Worm (Caenorhabditis elegans) whole organism, mixed stage, embryonic: ENCODE data around the gene C31C9.7.
A peak's percentile ranks its signal among the peaks of the same experiment; 100 is the strongest.

Source experiments
- M03D4.4 ChIP-seq: sonication (generic microtip); optimal IDR thresholded peaks from 2 replicates; lab custom pipeline; 2017; ENCODE audit warnings: mild to moderate bottlenecking, missing genetic modification characterization, missing compliant biosample characterization
- bed-3 ChIP-seq: fragments of 200-800 bp; sonication (Bioruptor generic); optimal IDR thresholded peaks from 3 replicates; lab custom pipeline; 2018; ENCODE audit warnings: mild to moderate bottlenecking, missing genetic modification characterization, moderate library complexity, missing compliant biosample characterization
- blmp-1 ChIP-seq: fragments of 150-350 bp; optimal IDR thresholded peaks from 2 replicates; lab custom pipeline; 2014; ENCODE audit warnings: missing biosample characterization, missing genetic modification characterization
- ceh-39 ChIP-seq: fragments of 150-350 bp; optimal IDR thresholded peaks from 2 replicates; lab custom pipeline; 2014; ENCODE audit warnings: missing biosample characterization, missing genetic modification characterization
- ceh-83 ChIP-seq: fragments of 200-800 bp; sonication (Bioruptor generic); optimal IDR thresholded peaks from 2 replicates; lab custom pipeline; 2018; ENCODE audit warnings: mild to moderate bottlenecking, missing genetic modification characterization, missing compliant biosample characterization
- ces-1 ChIP-seq: fragments of 150-350 bp; optimal IDR thresholded peaks from 2 replicates; lab custom pipeline; 2014; ENCODE audit warnings: missing biosample characterization, missing genetic modification reagents, missing genetic modification characterization
- cnd-1 ChIP-seq: fragments of 200-800 bp; sonication (Bioruptor generic); optimal IDR thresholded peaks from 2 replicates; lab custom pipeline; 2018; ENCODE audit warnings: mild to moderate bottlenecking, missing genetic modification characterization, missing compliant biosample characterization
- drap-1 ChIP-seq: fragments of 200-800 bp; sonication (Bioruptor generic); optimal IDR thresholded peaks from 3 replicates; lab custom pipeline; 2018; ENCODE audit warnings: mild to moderate bottlenecking, missing genetic modification characterization, missing compliant biosample characterization
- elt-1 ChIP-seq: sonication (generic microtip); optimal IDR thresholded peaks from 2 replicates; lab custom pipeline; 2017; ENCODE audit warnings: missing genetic modification characterization, mild to moderate bottlenecking, missing compliant biosample characterization, antibody characterized with exemption, moderate library complexity, borderline replicate concordance; ENCODE audit not compliant: insufficient read depth
- elt-3 ChIP-seq: fragments of 150-350 bp; optimal IDR thresholded peaks from 2 replicates; lab custom pipeline; 2014; ENCODE audit warnings: missing biosample characterization, missing genetic modification characterization
- flh-1 ChIP-seq: fragments of 200-800 bp; sonication (Bioruptor generic); optimal IDR thresholded peaks from 2 replicates; lab custom pipeline; 2018; ENCODE audit warnings: mild to moderate bottlenecking, missing genetic modification characterization, moderate library complexity, missing compliant biosample characterization
- ham-2 ChIP-seq: fragments of 200-800 bp; sonication (Bioruptor generic); optimal IDR thresholded peaks from 2 replicates; lab custom pipeline; 2018; ENCODE audit warnings: mild to moderate bottlenecking, missing genetic modification characterization, missing compliant biosample characterization
- hlh-1 ChIP-seq: fragments of 150-350 bp; optimal IDR thresholded peaks from 2 replicates; lab custom pipeline; 2014; ENCODE audit warnings: missing biosample characterization, missing genetic modification reagents, missing genetic modification characterization
- lin-13 ChIP-seq: fragments of 150-350 bp; optimal IDR thresholded peaks from 2 replicates; lab custom pipeline; 2014; ENCODE audit warnings: missing biosample characterization, missing genetic modification characterization
- lin-32 ChIP-seq: fragments of 200-800 bp; sonication (Bioruptor generic); optimal IDR thresholded peaks from 2 replicates; lab custom pipeline; 2018; ENCODE audit warnings: mild to moderate bottlenecking, missing genetic modification characterization, missing compliant biosample characterization
- lsy-2 ChIP-seq: fragments of 150-350 bp; optimal IDR thresholded peaks from 2 replicates; lab custom pipeline; 2014; ENCODE audit warnings: missing biosample characterization, missing genetic modification characterization
- mep-1 ChIP-seq: fragments of 150-350 bp; optimal IDR thresholded peaks from 2 replicates; lab custom pipeline; 2017; ENCODE audit warnings: missing biosample characterization, missing genetic modification reagents, missing genetic modification characterization, inconsistent platforms
- mls-2 ChIP-seq: sonication (generic microtip); optimal IDR thresholded peaks from 2 replicates; lab custom pipeline; 2016; ENCODE audit warnings: mild to moderate bottlenecking, missing genetic modification characterization, moderate library complexity, missing compliant biosample characterization
- nhr-12 ChIP-seq: fragments of 150-350 bp; optimal IDR thresholded peaks from 2 replicates; lab custom pipeline; 2014; ENCODE audit warnings: missing biosample characterization, missing genetic modification characterization
- nhr-2 ChIP-seq: fragments of 150-350 bp; optimal IDR thresholded peaks from 2 replicates; lab custom pipeline; 2014; ENCODE audit warnings: missing biosample characterization, missing genetic modification characterization
- nhr-237 ChIP-seq: fragments of 150-350 bp; optimal IDR thresholded peaks from 2 replicates; lab custom pipeline; 2014; ENCODE audit warnings: missing biosample characterization, missing genetic modification characterization
- nhr-28 ChIP-seq: fragments of 150-350 bp; optimal IDR thresholded peaks from 2 replicates; lab custom pipeline; 2014; ENCODE audit warnings: missing biosample characterization, missing genetic modification characterization
- nhr-76 ChIP-seq: sonication (generic microtip); optimal IDR thresholded peaks from 2 replicates; lab custom pipeline; 2017; ENCODE audit warnings: missing biosample characterization, missing genetic modification characterization
- pha-4 ChIP-seq: fragments of 150-350 bp; optimal IDR thresholded peaks from 2 replicates; lab custom pipeline; 2018; ENCODE audit warnings: missing biosample characterization, missing genetic modification reagents, missing genetic modification characterization
- snpc-4 ChIP-seq: fragments of 150-350 bp; optimal IDR thresholded peaks from 2 replicates; lab custom pipeline; 2014; ENCODE audit warnings: missing biosample characterization, missing genetic modification characterization
- tbx-8 ChIP-seq: fragments of 200-800 bp; sonication (Bioruptor generic); optimal IDR thresholded peaks from 2 replicates; lab custom pipeline; 2018; ENCODE audit warnings: mild to moderate bottlenecking, missing genetic modification characterization, moderate library complexity, missing compliant biosample characterization
- unc-120 ChIP-seq: sonication (generic microtip); optimal IDR thresholded peaks from 2 replicates; lab custom pipeline; 2017; ENCODE audit warnings: missing genetic modification characterization, missing compliant biosample characterization; ENCODE audit not compliant: poor library complexity, severe bottlenecking
- unc-62 ChIP-seq: fragments of 150-350 bp; optimal IDR thresholded peaks from 2 replicates; lab custom pipeline; 2014; ENCODE audit warnings: missing biosample characterization, missing genetic modification reagents, missing genetic modification characterization
- zip-8 ChIP-seq: fragments of 150-350 bp; optimal IDR thresholded peaks from 2 replicates; lab custom pipeline; 2014; ENCODE audit warnings: missing biosample characterization, missing genetic modification characterization
- ztf-11 ChIP-seq: fragments of 150-350 bp; optimal IDR thresholded peaks from 2 replicates; lab custom pipeline; 2014; ENCODE audit warnings: missing biosample characterization, missing genetic modification characterization

The C31C9.7 gene

DNA sequence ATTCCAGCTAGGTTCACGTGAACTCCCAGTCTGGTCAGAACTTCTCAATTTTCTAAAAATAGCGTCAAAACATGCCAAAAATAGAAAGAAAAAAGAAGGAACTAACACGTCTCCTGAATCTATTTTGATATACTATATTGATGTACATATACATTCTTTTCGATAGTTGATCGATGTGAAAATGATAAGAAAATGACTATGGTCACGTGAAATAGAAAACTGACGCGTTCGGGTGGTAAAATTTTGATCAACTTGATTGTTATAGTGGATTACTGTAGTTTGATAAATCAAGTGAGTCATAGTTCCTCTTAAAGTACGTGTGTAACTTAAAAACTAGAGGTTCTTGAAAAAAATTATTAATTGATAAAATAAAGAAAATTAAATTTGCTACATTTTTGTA is 4.5 kb upstream of the C31C9.7 start:
- TF ChIP-seq ceh-83 (GFP tag; lab: Kevin White, UChicago) = no peak
- TF ChIP-seq tbx-8 (GFP tag; lab: Kevin White, UChicago) = no peak
- no peak for TF ChIP-seq bed-3 (GFP tag; lab: Kevin White, UChicago)
- TF ChIP-seq ham-2 (GFP tag; lab: Kevin White, UChicago) = no peak
- TF ChIP-seq nhr-76 (tag; lab: Kevin White, UChicago) = no peak
- no peak for TF ChIP-seq cnd-1 (tag; lab: Kevin White, UChicago)
- no peak for TF ChIP-seq nhr-237 (tag; lab: Kevin White, UChicago)
- no peak for TF ChIP-seq unc-120
- TF ChIP-seq mep-1 (tag; lab: Kevin White, UChicago) = no peak
- TF ChIP-seq ztf-11 (tag; lab: Kevin White, UChicago) = no peak
- TF ChIP-seq, all 35 proteins: peak for 0

DNA sequence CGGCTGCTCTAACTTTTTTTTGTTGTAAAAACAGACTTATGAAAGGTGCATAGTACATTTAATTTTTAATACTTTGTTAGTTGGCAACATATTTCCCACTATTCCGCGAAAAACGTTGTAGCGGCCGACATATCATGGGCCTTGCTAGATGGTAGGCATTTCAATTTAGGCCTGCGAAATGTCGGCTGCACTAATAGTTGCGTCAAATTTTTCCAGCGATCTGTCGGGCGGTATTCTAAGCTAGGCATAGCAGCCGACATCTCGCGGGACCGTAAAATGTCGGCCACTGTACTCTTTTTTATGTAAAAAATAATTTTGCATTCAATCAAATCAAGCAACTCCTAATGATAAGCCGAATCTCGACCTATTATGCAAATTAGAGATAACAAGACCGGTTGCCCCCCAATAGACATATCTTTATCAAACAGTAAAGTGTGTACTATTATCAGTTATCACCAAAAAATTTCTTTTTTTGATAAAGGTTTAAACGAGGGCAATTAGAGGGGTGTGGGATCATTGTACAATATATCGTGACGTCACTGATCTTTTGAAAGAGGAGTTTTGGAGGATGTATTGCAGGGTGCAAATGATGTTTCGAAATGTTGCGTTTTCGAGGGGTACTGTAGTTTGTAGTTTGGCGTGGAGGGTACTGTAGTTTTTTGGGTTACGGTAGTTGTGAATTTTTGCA is 3.8 kb upstream of the C31C9.7 start:
- TF ChIP-seq unc-62 (GFP tag; lab: Kevin White, UChicago) = no peak
- TF ChIP-seq lin-13 (tag; lab: Kevin White, UChicago) = no peak
- no peak for TF ChIP-seq flh-1
- no peak for TF ChIP-seq snpc-4 (tag; lab: Kevin White, UChicago)
- no peak for TF ChIP-seq ceh-83 (GFP tag; lab: Kevin White, UChicago)
- TF ChIP-seq ces-1 (GFP tag; lab: Kevin White, UChicago) = no peak
- peak; percentile 47 for TF ChIP-seq elt-3 (tag; lab: Kevin White, UChicago)
- TF ChIP-seq, all 35 proteins: peak for 1

ce11 chrII:13670707-13671295 is 1.9 kb downstream of the C31C9.7 start:
- TF ChIP-seq hlh-1 = no peak
- TF ChIP-seq ham-2 (GFP tag; lab: Kevin White, UChicago) = no peak
- TF ChIP-seq M03D4.4 = no peak
- no peak for TF ChIP-seq ces-1 (GFP tag; lab: Kevin White, UChicago)
- TF ChIP-seq nhr-76 (tag; lab: Kevin White, UChicago) = no peak
- no peak for TF ChIP-seq ceh-39 (tag; lab: Kevin White, UChicago)
- TF ChIP-seq ceh-83 (GFP tag; lab: Kevin White, UChicago) = no peak
- no peak for TF ChIP-seq mls-2 (tag; lab: Kevin White, UChicago)
- no peak for TF ChIP-seq nhr-12 (tag; lab: Kevin White, UChicago)
- TF ChIP-seq snpc-4 (tag; lab: Kevin White, UChicago) = no peak
- TF ChIP-seq ztf-11 (tag; lab: Kevin White, UChicago) = no peak
- no peak for TF ChIP-seq nhr-2
- no peak for TF ChIP-seq unc-62 (GFP tag; lab: Kevin White, UChicago)
- TF ChIP-seq elt-3 (tag; lab: Kevin White, UChicago) = no peak
- TF ChIP-seq elt-1 (tag; lab: Kevin White, UChicago) = no peak
- TF ChIP-seq lsy-2 (tag; lab: Kevin White, UChicago) = no peak

DNA sequence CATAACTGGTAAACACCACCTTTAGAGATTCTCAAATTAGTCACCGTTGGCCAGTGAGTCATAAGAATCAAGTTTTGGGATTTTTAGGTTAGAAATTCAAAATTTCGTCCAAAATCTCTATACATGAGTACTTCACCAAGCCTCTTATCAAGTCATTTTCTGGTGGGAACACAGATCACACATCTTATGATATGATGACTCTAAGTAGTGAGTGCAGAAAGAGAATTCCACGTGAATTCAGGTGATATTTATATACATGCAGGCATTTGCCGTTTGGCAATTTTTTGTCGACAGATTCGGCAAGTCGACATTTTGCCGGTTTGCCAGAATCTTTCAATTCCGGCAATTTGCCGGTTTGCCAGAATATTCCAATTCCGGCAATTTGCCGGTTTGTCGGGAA is 3.2 kb downstream of the C31C9.7 start:
- no peak for TF ChIP-seq unc-120

DNA sequence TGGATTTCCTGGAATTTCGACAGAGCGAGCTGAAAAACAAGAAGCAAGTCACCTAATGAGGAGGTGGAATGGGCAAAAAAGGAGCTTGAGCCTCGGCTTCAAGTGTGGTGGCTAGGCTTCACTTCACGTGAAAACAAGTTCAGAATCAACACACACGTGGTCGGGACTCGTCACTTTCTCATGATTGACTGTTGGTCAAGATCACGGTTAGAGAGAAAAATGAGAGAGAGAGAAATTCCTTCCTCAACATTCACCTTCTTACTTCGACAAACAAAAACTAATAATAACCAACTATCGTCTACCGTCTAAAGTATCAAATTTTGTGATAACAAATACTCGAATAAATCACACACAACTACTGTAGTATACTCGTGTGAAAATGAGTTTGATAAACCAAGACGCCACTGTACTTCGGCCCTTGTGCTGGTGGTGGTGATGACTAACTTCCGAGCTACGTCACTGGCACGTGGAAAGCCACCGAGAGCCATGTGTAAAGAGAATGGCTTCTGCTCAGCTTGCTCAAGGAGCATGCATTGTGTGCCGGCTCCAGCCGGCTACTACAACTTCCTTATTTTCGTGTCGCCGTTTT is 4.8 kb downstream of the C31C9.7 start:
- TF ChIP-seq cnd-1 (tag; lab: Kevin White, UChicago) = no peak
- TF ChIP-seq elt-3 (tag; lab: Kevin White, UChicago) = no peak
- TF ChIP-seq ztf-11 (tag; lab: Kevin White, UChicago) = no peak
- TF ChIP-seq unc-62 (GFP tag; lab: Kevin White, UChicago) = no peak
- TF ChIP-seq lin-32 (GFP tag; lab: Kevin White, UChicago) = no peak
- TF ChIP-seq bed-3 (GFP tag; lab: Kevin White, UChicago) = no peak
- no peak for TF ChIP-seq snpc-4 (tag; lab: Kevin White, UChicago)

ce11 chrII:13675212-13675611 is 6.3 kb downstream of the C31C9.7 start:
- TF ChIP-seq nhr-28 (tag; lab: Kevin White, UChicago) = no peak
- TF ChIP-seq ztf-11 (tag; lab: Kevin White, UChicago) = no peak
- no peak for TF ChIP-seq ham-2 (GFP tag; lab: Kevin White, UChicago)
- TF ChIP-seq lin-13 (tag; lab: Kevin White, UChicago) = no peak
- TF ChIP-seq pha-4 = no peak
- no peak for TF ChIP-seq ceh-39 (tag; lab: Kevin White, UChicago)
- no peak for TF ChIP-seq blmp-1
- TF ChIP-seq zip-8 (tag; lab: Kevin White, UChicago) = no peak
- no peak for TF ChIP-seq drap-1 (GFP tag; lab: Kevin White, UChicago)
